Worm (Caenorhabditis elegans): ENCODE measurements around the gene srh-33.

DNA sequence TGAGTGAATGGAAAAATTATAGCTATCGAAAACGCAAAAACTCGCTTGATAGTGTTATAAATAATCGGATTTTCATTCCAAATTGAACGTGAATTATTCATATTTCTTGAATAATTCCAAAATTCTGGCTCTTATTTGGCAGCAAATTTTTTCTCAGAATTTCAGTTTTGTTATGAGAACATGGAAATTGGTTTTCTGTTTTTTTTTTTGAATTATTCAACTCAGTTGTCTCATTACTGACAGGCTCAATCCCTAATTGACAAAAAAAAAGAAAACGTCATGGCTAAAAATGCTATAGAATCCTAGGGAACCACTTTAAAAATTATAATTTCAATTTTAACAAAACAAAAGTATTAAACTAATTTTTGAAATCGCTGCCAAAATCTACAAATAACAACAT lies 6.0 kb upstream of the srh-33 start, which contains the start of gene srh-35:
- TF ChIP-seq him-1 (tag; optimal IDR thresholded peaks at IDR 0.05): no peak
- no peak for TF ChIP-seq dao-5 (tag; optimal IDR thresholded peaks at IDR 0.05)
- TF ChIP-seq W03F9.2 (tag; optimal IDR thresholded peaks at IDR 0.05): no peak

Measured in whole organism, L4/young adult.